Worm (Caenorhabditis elegans): Measurements from ENCODE around the gene rol-3.

rol-3 gene

ce11 chrV:8228712-8229119 is 9.5 kb downstream of the rol-3 start (continued):
- TF ChIP-seq mes-2 (tag; optimal IDR thresholded peaks at IDR 0.05; ENCODE audit: poor library complexity, severe bottlenecking): peak; percentile 90
- no peak for TF ChIP-seq ceh-20 (GFP tag; IDR thresholded peaks at IDR 0.05)
- no peak for TF ChIP-seq nhr-237 (tag; optimal IDR thresholded peaks at IDR 0.05)
- peak; percentile 54 for TF ChIP-seq nhr-77 (tag; optimal IDR thresholded peaks at IDR 0.05)
- no peak for TF ChIP-seq Y105C5A.15 (GFP tag; IDR thresholded peaks at IDR 0.05)
- TF ChIP-seq nhr-41 (GFP tag; IDR thresholded peaks at IDR 0.05): 0 out of 2 replicates have a peak, but pooled peaks have one; percentile 8
- no peak for TF ChIP-seq zag-1 (tag; optimal IDR thresholded peaks at IDR 0.05)
- no peak for TF ChIP-seq gei-8 (GFP tag; optimal IDR thresholded peaks at IDR 0.05)
- TF ChIP-seq dmd-9 (GFP tag; IDR thresholded peaks at IDR 0.05): peak; percentile 74
- peak; percentile 83 for TF ChIP-seq F10B5.3 (tag; optimal IDR thresholded peaks at IDR 0.05)
- peak; percentile 22 for TF ChIP-seq lir-3 (tag; optimal IDR thresholded peaks at IDR 0.05)
- TF ChIP-seq vab-7 (GFP tag; IDR thresholded peaks at IDR 0.05): 0 out of 2 replicates have a peak, but pooled peaks have one; percentile 29
- no peak for TF ChIP-seq skn-1 (tag; optimal IDR thresholded peaks at IDR 0.05)
- TF ChIP-seq arid-1 (GFP tag; conservative IDR thresholded peaks at IDR 0.05): peak; percentile 70; the same call in 1 of the 2 replicates
- peak; percentile 12 to 30 for TF ChIP-seq hif-1 (tag; optimal IDR thresholded peaks at IDR 0.05)
- no peak for TF ChIP-seq lim-7 (GFP tag; IDR thresholded peaks at IDR 0.05)
- peak; percentile 70 for TF ChIP-seq nhr-111 (GFP tag; optimal IDR thresholded peaks at IDR 0.05)
- TF ChIP-seq nhr-10 (tag; optimal IDR thresholded peaks at IDR 0.05): peak; percentile 16
- no peak for TF ChIP-seq R02D3.7 (tag; optimal IDR thresholded peaks at IDR 0.05)
- TF ChIP-seq aha-1 (tag): no peak
- TF ChIP-seq egl-27 (tag; optimal IDR thresholded peaks at IDR 0.05): no peak
- peak; percentile 49 for TF ChIP-seq nhr-11 (tag; optimal IDR thresholded peaks at IDR 0.05)
- TF ChIP-seq snpc-4 (tag; optimal IDR thresholded peaks at IDR 0.05): peak; percentile 96
- peak; percentile 92 for TF ChIP-seq duxl-1 (tag; optimal IDR thresholded peaks at IDR 0.05; ENCODE audit: poor library complexity)
- TF ChIP-seq nhr-28 (tag; optimal IDR thresholded peaks at IDR 0.05): peak; percentile 56
- peak; percentile 80 for TF ChIP-seq hlh-30 (tag; optimal IDR thresholded peaks at IDR 0.05; ENCODE audit: insufficient read depth)
- peak; percentile 47 for TF ChIP-seq nhr-42 (GFP tag; IDR thresholded peaks at IDR 0.05)
- no peak for TF ChIP-seq F26F4.8 (GFP tag; conservative IDR thresholded peaks at IDR 0.05)
- peak; percentile 4 for TF ChIP-seq ztf-7 (tag; optimal IDR thresholded peaks at IDR 0.05)
- peak; percentile 93 for TF ChIP-seq mep-1 (tag; optimal IDR thresholded peaks at IDR 0.05)
- peak; percentile 82 for TF ChIP-seq T20F7.1 (GFP tag; optimal IDR thresholded peaks at IDR 0.05)
- TF ChIP-seq php-3 (GFP tag; IDR thresholded peaks at IDR 0.05): peak; percentile 73
- no peak for TF ChIP-seq F44E2.7 (GFP tag; IDR thresholded peaks at IDR 0.05)
- TF ChIP-seq attf-4 (tag; optimal IDR thresholded peaks at IDR 0.05): no peak
- TF ChIP-seq fos-1 (tag; optimal IDR thresholded peaks at IDR 0.05): no peak
- peak; percentile 86 for TF ChIP-seq pha-4 (GFP tag; IDR thresholded peaks at IDR 0.05)
- no peak for TF ChIP-seq pha-4 (tag; optimal IDR thresholded peaks at IDR 0.05)
- TF ChIP-seq lsy-2 (tag; optimal IDR thresholded peaks at IDR 0.05): peak in 1 of 2 experiments; percentile 77
- TF ChIP-seq madf-9 (GFP tag; conservative IDR thresholded peaks at IDR 0.05): 0 out of 2 replicates have a peak, but pooled peaks have one; percentile 10
- TF ChIP-seq nhr-48 (tag; optimal IDR thresholded peaks at IDR 0.05): peak; percentile 81
- peak; percentile 68 for TF ChIP-seq spr-3 (GFP tag; optimal IDR thresholded peaks at IDR 0.05)
- TF ChIP-seq mdt-29 (GFP tag; IDR thresholded peaks at IDR 0.05): peak; percentile 70
- no peak for TF ChIP-seq dmd-8 (GFP tag; IDR thresholded peaks at IDR 0.05)
- peak; percentile 49; the same call in 1 of the 2 replicates for TF ChIP-seq lin-1 (GFP tag; IDR thresholded peaks at IDR 0.05)
- TF ChIP-seq daf-19 (GFP tag; conservative IDR thresholded peaks at IDR 0.05): peak; percentile 71; the same call in 1 of the 2 replicates
- TF ChIP-seq aly-2 (tag; optimal IDR thresholded peaks at IDR 0.05): no peak
- no peak for TF ChIP-seq nhr-76 (tag; optimal IDR thresholded peaks at IDR 0.05)
- TF ChIP-seq ceh-82 (tag; optimal IDR thresholded peaks at IDR 0.05): no peak
- peak; percentile 94 for TF ChIP-seq ama-1 (optimal IDR thresholded peaks at IDR 0.05)
- TF ChIP-seq ctbp-1 (GFP tag; IDR thresholded peaks at IDR 0.05): peak; percentile 66; the same call in 1 of the 2 replicates
- TF ChIP-seq pqm-1 (tag; optimal IDR thresholded peaks at IDR 0.05): peak; percentile 8
- no peak; the same call in 1 of the 2 replicates for TF ChIP-seq lin-38 (GFP tag; IDR thresholded peaks at IDR 0.05)

All from whole organism, L4 larva.